Fruit fly (Drosophila melanogaster) whole organism, pupa: ENCODE data around the gene vri.

Source experiments
- CG17806 ChIP-seq: fragments of 200-800 bp; sonication (Bioruptor generic); optimal IDR thresholded peaks from 2 replicates; lab custom pipeline; 2018; ENCODE audit warnings: missing biosample characterization, mild to moderate bottlenecking, missing genetic modification characterization, moderate library complexity
- EcR ChIP-seq: fragments of 200-800 bp; sonication (Bioruptor generic); optimal IDR thresholded peaks from 3 replicates; lab custom pipeline; 2019; ENCODE audit warnings: missing biosample characterization, missing genetic modification characterization, mild to moderate bottlenecking, moderate library complexity, missing genetic modification reagents
- Pif1B ChIP-seq: fragments of 200-800 bp; sonication (Bioruptor generic); optimal IDR thresholded peaks from 3 replicates; lab custom pipeline; 2016; ENCODE audit warnings: missing biosample characterization, missing genetic modification characterization
- gl ChIP-seq: fragments of 200-800 bp; sonication (Bioruptor generic); optimal IDR thresholded peaks from 2 replicates; lab custom pipeline; 2018; ENCODE audit warnings: missing biosample characterization, mild to moderate bottlenecking, missing genetic modification characterization

DNA sequence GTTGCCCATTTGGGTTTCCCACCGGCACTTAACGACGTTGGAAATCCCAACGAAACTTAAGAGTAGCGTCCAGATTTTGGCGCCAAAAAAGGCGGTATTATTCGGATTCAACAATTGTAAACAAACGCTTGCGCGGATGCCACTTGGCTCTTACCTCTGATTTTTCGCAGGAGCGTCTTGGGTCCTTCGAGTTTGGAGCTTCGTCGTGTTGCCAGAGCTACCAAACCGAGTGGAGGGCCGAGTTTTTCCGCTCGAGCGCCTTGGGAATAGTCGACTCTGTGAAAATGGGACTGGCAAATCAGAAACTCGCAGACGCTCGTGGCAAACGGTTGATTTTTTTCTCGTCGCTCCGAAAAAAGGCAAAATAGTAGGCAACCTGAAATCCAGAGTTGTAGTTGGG, 57.2 kb downstream of the vri start, which contains the start of gene nompC:
- no peak for TF ChIP-seq gl
- no peak for TF ChIP-seq EcR (GFP tag; lab: Kevin White, UChicago)
- TF ChIP-seq Pif1B, result no peak
- TF ChIP-seq CG17806, result no peak
